Worm (Caenorhabditis elegans): ENCODE data around the gene R07E5.5.

DNA sequence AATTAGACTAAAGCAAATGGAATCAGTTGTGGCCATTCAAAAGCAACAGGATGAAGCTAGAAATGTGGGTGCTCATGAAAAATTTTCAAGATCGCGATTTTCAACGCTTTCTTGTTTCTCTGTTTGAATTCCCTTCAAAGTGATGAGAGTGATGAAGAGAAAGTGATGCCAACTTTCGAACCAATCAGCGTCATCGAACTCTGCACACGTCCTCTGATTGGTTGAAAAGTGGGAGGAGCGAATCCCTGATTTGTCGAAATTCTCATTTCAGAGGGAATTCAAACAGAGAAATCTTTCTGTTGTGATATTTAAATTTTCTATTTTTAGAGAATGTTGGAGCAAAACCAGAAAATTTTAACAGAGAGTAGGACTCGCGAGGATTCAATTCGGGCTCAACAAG is 15.1 kb upstream of the R07E5.5 start:
- TF ChIP-seq ztf-29 (GFP tag; IDR thresholded peaks at IDR 0.05), result no peak
- TF ChIP-seq klf-2 (GFP tag; conservative IDR thresholded peaks at IDR 0.05), result no peak
- TF ChIP-seq cog-1 (tag; optimal IDR thresholded peaks at IDR 0.05), result no peak
